Fruit fly (Drosophila melanogaster): ENCODE results near the gene plh.

plh gene

DNA sequence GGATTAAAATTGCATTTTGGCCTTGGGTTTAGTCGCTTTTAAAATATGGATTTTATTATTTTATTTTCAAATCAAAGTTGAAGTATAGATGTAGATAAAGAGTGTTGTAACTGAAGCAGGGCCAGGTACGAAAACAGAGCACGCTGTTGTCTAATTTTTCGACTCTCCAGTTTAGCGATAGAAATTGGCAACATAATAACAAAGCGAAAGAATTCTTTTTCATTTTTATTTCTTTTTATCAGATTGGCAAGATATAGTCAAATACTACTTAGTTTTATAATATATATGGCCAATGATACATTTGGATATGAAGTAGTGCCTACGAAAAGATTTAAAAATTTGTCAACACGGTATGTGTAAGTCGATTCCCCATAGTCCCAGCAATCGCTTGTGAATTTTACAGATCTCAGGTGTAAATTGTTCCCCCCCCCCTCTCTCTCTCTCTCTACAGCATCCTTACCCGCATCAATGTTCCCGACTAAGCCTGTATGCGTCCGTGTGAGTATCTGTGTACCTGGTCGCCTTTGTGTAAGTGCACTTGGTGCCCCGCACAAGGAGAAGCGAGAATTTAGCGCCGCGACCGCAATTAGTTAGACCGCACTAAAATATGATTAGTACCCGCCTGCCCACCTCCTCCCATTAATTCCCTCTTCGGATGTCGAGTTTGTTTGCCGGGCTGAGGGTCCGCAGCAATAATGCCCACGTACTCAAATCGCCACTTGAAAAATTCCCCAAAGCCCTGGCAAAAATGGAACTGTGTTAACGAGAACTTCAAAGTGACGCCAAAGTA is 34.8 kb downstream of the plh start:
- TF ChIP-seq Stat92E (GFP tag; optimal IDR thresholded peaks at IDR 0.05), result no peak
- TF ChIP-seq usp (GFP tag; optimal IDR thresholded peaks at IDR 0.05), result no peak
- peak; percentile 33; the same call in 1 of the 2 replicates for TF ChIP-seq Awh (GFP tag; IDR thresholded peaks at IDR 0.05)
- no peak for TF ChIP-seq dpn (GFP tag; optimal IDR thresholded peaks at IDR 0.05)
- no peak for TF ChIP-seq CG31224 (GFP tag; IDR thresholded peaks at IDR 0.05)
- no peak for TF ChIP-seq sd (tag; optimal IDR thresholded peaks at IDR 0.05)
- TF ChIP-seq ara (GFP tag; IDR thresholded peaks at IDR 0.05), result no peak
- TF ChIP-seq zen (tag; optimal IDR thresholded peaks at IDR 0.05), result peak; percentile 21
- peak; percentile 40 for TF ChIP-seq cg (GFP tag; optimal IDR thresholded peaks at IDR 0.05)
- no peak for TF ChIP-seq insv (GFP tag; optimal IDR thresholded peaks at IDR 0.05)
- peak; percentile 25; the same call in 1 of the 3 replicates for TF ChIP-seq row (GFP tag; IDR thresholded peaks at IDR 0.05)
- no peak for TF ChIP-seq Doc3 (GFP tag; IDR thresholded peaks at IDR 0.05; ENCODE audit: partially characterized antibody)
- no peak for TF ChIP-seq CG4707 (GFP tag; optimal IDR thresholded peaks at IDR 0.05)
- peak; percentile 10 for TF ChIP-seq CG9727 (GFP tag; optimal IDR thresholded peaks at IDR 0.05)
- TF ChIP-seq corto (GFP tag; optimal IDR thresholded peaks at IDR 0.05), result peak; percentile 5
- peak; percentile 20; the same call in 1 of the 3 replicates for TF ChIP-seq CG3726 (GFP tag; IDR thresholded peaks at IDR 0.05)
- peak; percentile 82 for TF ChIP-seq crol (GFP tag; IDR thresholded peaks at IDR 0.05)
- peak; percentile 82 for TF ChIP-seq sens (GFP tag)
- TF ChIP-seq lilli (GFP tag; optimal IDR thresholded peaks at IDR 0.05), result no peak
- peak; percentile 59; the same call in 1 of the 3 replicates for TF ChIP-seq otp (GFP tag; IDR thresholded peaks at IDR 0.05)
- 0 out of 2 replicates have a peak, but pooled peaks have one; percentile 32 for TF ChIP-seq chm (GFP tag; IDR thresholded peaks at IDR 0.05)
- peak; percentile 5 for TF ChIP-seq gem (tag; optimal IDR thresholded peaks at IDR 0.05)
- no peak for TF ChIP-seq CG1792 (GFP tag; optimal IDR thresholded peaks at IDR 0.05)
- TF ChIP-seq dmrt11E (tag; optimal IDR thresholded peaks at IDR 0.05), result peak; percentile 19
- TF ChIP-seq vnd (GFP tag; IDR thresholded peaks at IDR 0.05; ENCODE audit: partially characterized antibody), result no peak
- TF ChIP-seq ranshi (GFP tag; IDR thresholded peaks at IDR 0.05), result no peak
- TF ChIP-seq trh (GFP tag; optimal IDR thresholded peaks at IDR 0.05), result no peak
- TF ChIP-seq bigmax (GFP tag; optimal IDR thresholded peaks at IDR 0.05), result no peak
- TF ChIP-seq CG13424 (tag; optimal IDR thresholded peaks at IDR 0.05), result no peak
- TF ChIP-seq Ets65A (GFP tag), result no peak
- 0 out of 2 replicates have a peak, but pooled peaks have one; percentile 4 for TF ChIP-seq CG16779 (GFP tag; IDR thresholded peaks at IDR 0.05)
- TF ChIP-seq z (GFP tag; IDR thresholded peaks at IDR 0.05), result 0 out of 3 replicates have a peak, but pooled peaks have one; percentile 22
- peak; percentile 0 for TF ChIP-seq CG12769 (tag; optimal IDR thresholded peaks at IDR 0.05)
- peak; percentile 60 for TF ChIP-seq gcm (GFP tag; optimal IDR thresholded peaks at IDR 0.05)
- TF ChIP-seq emc (GFP tag; optimal IDR thresholded peaks at IDR 0.05), result no peak
- peak in 1 of 2 experiments; percentile 22 for TF ChIP-seq pan (optimal IDR thresholded peaks at IDR 0.05)
- peak in 1 of 2 experiments; percentile 55 for TF ChIP-seq pan (GFP tag; optimal IDR thresholded peaks at IDR 0.05 in 1 of 2, IDR thresholded peaks at IDR 0.05 in 1 of 2)
- no peak for TF ChIP-seq CG42726 (GFP tag; IDR thresholded peaks at IDR 0.05; ENCODE audit: partially characterized antibody)
- no peak for TF ChIP-seq nmo (GFP tag; optimal IDR thresholded peaks at IDR 0.05)
- TF ChIP-seq D19B (GFP tag; optimal IDR thresholded peaks at IDR 0.05), result peak; percentile 31
- TF ChIP-seq sisA (GFP tag; IDR thresholded peaks at IDR 0.05), result no peak
- no peak for TF ChIP-seq CG7963 (GFP tag; IDR thresholded peaks at IDR 0.05; ENCODE audit: partially characterized antibody)
- TF ChIP-seq slou (GFP tag; optimal IDR thresholded peaks at IDR 0.05), result no peak
